Fruit fly (Drosophila melanogaster) whole organism, embryonic: Measurements from ENCODE around the gene CG4991.

Experiments
- Aef1 ChIP-seq: fragments of 200-800 bp; sonication (Bioruptor generic); IDR thresholded peaks from 3 replicates; pipeline ENCODE4 v1.3.6; 2022; ENCODE audit warnings: missing biosample characterization, missing genetic modification characterization
- B-H1 ChIP-seq: fragments of 200-800 bp; sonication (Bioruptor generic); IDR thresholded peaks from 3 replicates; pipeline ENCODE4 v1.3.6; 2022; ENCODE audit warnings: missing biosample characterization, missing genetic modification characterization
- C15 ChIP-seq: fragments of 200-800 bp; sonication (Bioruptor generic); IDR thresholded peaks from 3 replicates; pipeline ENCODE4 v1.3.6; 2022; ENCODE audit warnings: missing biosample characterization, missing genetic modification characterization
- CG10979 ChIP-seq: fragments of 200-800 bp; sonication (Bioruptor generic); optimal IDR thresholded peaks from 2 replicates; lab custom pipeline; 2018; ENCODE audit warnings: missing biosample characterization, mild to moderate bottlenecking, missing genetic modification characterization, moderate library complexity
- CG12299 ChIP-seq: fragments of 200-800 bp; sonication (Bioruptor generic); optimal IDR thresholded peaks from 2 replicates; lab custom pipeline; 2018; ENCODE audit warnings: missing biosample characterization, mild to moderate bottlenecking, missing genetic modification characterization
- CG12942 ChIP-seq: fragments of 200-800 bp; sonication (Bioruptor generic); optimal IDR thresholded peaks from 3 replicates; lab custom pipeline; 2016; ENCODE audit warnings: missing biosample characterization, missing genetic modification characterization
- CG15269 ChIP-seq: fragments of 200-800 bp; sonication (Bioruptor generic); optimal IDR thresholded peaks from 2 replicates; lab custom pipeline; 2018; ENCODE audit warnings: missing biosample characterization, mild to moderate bottlenecking, missing genetic modification characterization, moderate library complexity
- CG1602 ChIP-seq: fragments of 200-800 bp; sonication (Bioruptor generic); optimal IDR thresholded peaks from 3 replicates; lab custom pipeline; 2016; ENCODE audit warnings: missing biosample characterization, missing genetic modification characterization
- CG17328 ChIP-seq: fragments of 200-800 bp; sonication (Bioruptor generic); IDR thresholded peaks from 2 replicates; pipeline ENCODE4 v1.3.6; 2022; ENCODE audit warnings: missing biosample characterization, missing genetic modification characterization
- CG17829 ChIP-seq: fragments of 200-800 bp; optimal IDR thresholded peaks from 2 replicates; lab custom pipeline; 2019; ENCODE audit warnings: missing biosample characterization, mild to moderate bottlenecking, missing genetic modification characterization, moderate library complexity
- CG17912 ChIP-seq: fragments of 200-800 bp; sonication (Bioruptor generic); optimal IDR thresholded peaks from 2 replicates; lab custom pipeline; 2018; ENCODE audit warnings: missing biosample characterization, mild to moderate bottlenecking, missing genetic modification characterization
- CG18599 ChIP-seq: fragments of 200-800 bp; sonication (Bioruptor generic); optimal IDR thresholded peaks from 3 replicates; lab custom pipeline; 2017; ENCODE audit warnings: missing biosample characterization, missing genetic modification characterization, mild to moderate bottlenecking, moderate library complexity, missing genetic modification reagents
- CG2875 ChIP-seq: fragments of 200-800 bp; sonication (Bioruptor generic); optimal IDR thresholded peaks from 2 replicates; lab custom pipeline; 2017; ENCODE audit warnings: missing biosample characterization, mild to moderate bottlenecking, missing genetic modification characterization, missing genetic modification reagents
- CG31441 ChIP-seq: fragments of 200-800 bp; sonication (Bioruptor generic); IDR thresholded peaks from 2 replicates; pipeline ENCODE4 v1.3.6; 2022; ENCODE audit warnings: missing biosample characterization, missing genetic modification characterization
- CG33557 ChIP-seq: fragments of 200-800 bp; sonication (Bioruptor generic); optimal IDR thresholded peaks from 2 replicates; lab custom pipeline; 2019; ENCODE audit warnings: missing biosample characterization, mild to moderate bottlenecking, missing genetic modification characterization, moderate library complexity
- CG5180 ChIP-seq: fragments of 200-800 bp; sonication (Bioruptor generic); optimal IDR thresholded peaks from 3 replicates; lab custom pipeline; 2017; ENCODE audit warnings: missing biosample characterization, missing genetic modification characterization, mild to moderate bottlenecking, moderate library complexity, missing genetic modification reagents
- CG5953 ChIP-seq: fragments of 200-800 bp; sonication (Bioruptor generic); IDR thresholded peaks from 2 replicates; pipeline ENCODE4 v1.3.6; 2022; ENCODE audit warnings: missing biosample characterization, missing genetic modification characterization
- CG6175 ChIP-seq: fragments of 200-800 bp; sonication (Bioruptor generic); IDR thresholded peaks from 3 replicates; pipeline ENCODE4 v1.3.6; 2022; ENCODE audit warnings: missing biosample characterization, missing genetic modification characterization
- CG7271 ChIP-seq: fragments of 200-800 bp; sonication (Bioruptor generic); optimal IDR thresholded peaks from 2 replicates; lab custom pipeline; 2018; ENCODE audit warnings: missing biosample characterization, mild to moderate bottlenecking, missing genetic modification characterization, moderate library complexity
- CG7372 ChIP-seq: fragments of 200-800 bp; sonication (Bioruptor generic); IDR thresholded peaks from 2 replicates; pipeline ENCODE4 v1.3.6; 2022; ENCODE audit warnings: missing biosample characterization, missing genetic modification characterization
- CG7987 ChIP-seq: fragments of 200-800 bp; sonication (Bioruptor generic); optimal IDR thresholded peaks from 2 replicates; lab custom pipeline; 2018; ENCODE audit warnings: missing biosample characterization, mild to moderate bottlenecking, missing genetic modification characterization, moderate library complexity
- HmgD ChIP-seq: fragments of 200-800 bp; sonication (Bioruptor generic); optimal IDR thresholded peaks from 3 replicates; lab custom pipeline; 2016; ENCODE audit warnings: missing biosample characterization, missing genetic modification characterization
- Hmx ChIP-seq: fragments of 200-800 bp; sonication (Bioruptor generic); optimal IDR thresholded peaks from 2 replicates; lab custom pipeline; 2016; ENCODE audit warnings: missing biosample characterization, missing genetic modification characterization
- NFAT ChIP-seq: fragments of 200-800 bp; sonication (Bioruptor generic); IDR thresholded peaks from 2 replicates; pipeline ENCODE4 v1.3.6; 2022; ENCODE audit warnings: missing biosample characterization, missing genetic modification characterization
- NK7.1 ChIP-seq: fragments of 200-800 bp; sonication (Bioruptor generic); optimal IDR thresholded peaks from 3 replicates; lab custom pipeline; 2016; ENCODE audit warnings: missing biosample characterization, missing genetic modification characterization
- Taf1 ChIP-seq: fragments of 200-800 bp; sonication (Bioruptor generic); IDR thresholded peaks from 2 replicates; pipeline ENCODE4 v1.3.6; 2022; ENCODE audit warnings: missing biosample characterization, missing genetic modification characterization
- Usf ChIP-seq: fragments of 200-800 bp; sonication (Bioruptor generic); optimal IDR thresholded peaks from 2 replicates; lab custom pipeline; 2017; ENCODE audit warnings: missing genotype, missing biosample characterization, missing genetic modification characterization
- Vsx1 ChIP-seq: fragments of 200-800 bp; sonication (Bioruptor generic); optimal IDR thresholded peaks from 2 replicates; lab custom pipeline; 2017; ENCODE audit warnings: missing biosample characterization, mild to moderate bottlenecking, missing genetic modification characterization, missing genetic modification reagents
- ac ChIP-seq: fragments of 200-800 bp; sonication (Bioruptor generic); optimal IDR thresholded peaks from 3 replicates; lab custom pipeline; 2017; ENCODE audit warnings: missing biosample characterization, mild to moderate bottlenecking, missing genetic modification characterization
- crp ChIP-seq, 2 experiments: fragments of 200-800 bp; sonication (Bioruptor generic); optimal IDR thresholded peaks; 2 replicates in 1 of 2; 3 replicates in 1 of 2; lab custom pipeline; 2017; ENCODE audit warnings: missing biosample characterization in 2 of 2, missing genetic modification characterization in 2 of 2, mild to moderate bottlenecking in 1 of 2, moderate library complexity in 1 of 2
- dimm ChIP-seq: fragments of 200-800 bp; sonication (Bioruptor generic); IDR thresholded peaks from 2 replicates; pipeline ENCODE4 v1.3.6; 2022; ENCODE audit warnings: missing biosample characterization, missing genetic modification characterization
- disco-r ChIP-seq: fragments of 200-800 bp; sonication (Bioruptor generic); optimal IDR thresholded peaks from 2 replicates; lab custom pipeline; 2016; ENCODE audit warnings: missing biosample characterization, missing genetic modification characterization
- ems ChIP-seq: fragments of 200-800 bp; sonication (Bioruptor generic); optimal IDR thresholded peaks from 3 replicates; lab custom pipeline; 2016; ENCODE audit warnings: missing biosample characterization, missing genetic modification characterization
- fd3F ChIP-seq: fragments of 200-800 bp; sonication (Bioruptor generic); optimal IDR thresholded peaks from 2 replicates; lab custom pipeline; 2018; ENCODE audit warnings: missing biosample characterization, mild to moderate bottlenecking, missing genetic modification characterization, moderate library complexity
- ftz-f1 ChIP-seq: fragments of 200-800 bp; sonication (Bioruptor generic); optimal IDR thresholded peaks from 2 replicates; lab custom pipeline; 2016; ENCODE audit warnings: missing biosample characterization, missing genetic modification characterization
- gsb-n ChIP-seq: fragments of 200-800 bp; sonication (Bioruptor generic); optimal IDR thresholded peaks from 3 replicates; lab custom pipeline; 2018; ENCODE audit warnings: missing biosample characterization, mild to moderate bottlenecking, missing genetic modification characterization
- nom ChIP-seq: fragments of 200-800 bp; sonication (Bioruptor generic); optimal IDR thresholded peaks from 2 replicates; lab custom pipeline; 2017; ENCODE audit warnings: missing biosample characterization, missing genetic modification characterization, mild to moderate bottlenecking, moderate library complexity, missing genetic modification reagents
- p53 ChIP-seq: fragments of 200-800 bp; sonication (Bioruptor generic); optimal IDR thresholded peaks from 2 replicates; lab custom pipeline; 2016; ENCODE audit warnings: missing biosample characterization, missing genetic modification characterization
- pan ChIP-seq, 4 experiments: fragments of >200 bp in 3 of 4; fragments of 200-800 bp in 1 of 4; sonication (Bioruptor generic) in 1 of 4; optimal IDR thresholded peaks in 3 of 4; IDR thresholded peaks in 1 of 4; 2 replicates each; pipeline versions ENCODE4 v1.3.6 to Lab custom; 2017 to 2022; ENCODE audit warnings: missing biosample characterization in 2 of 4, missing genetic modification characterization in 2 of 4, mixed read lengths in 1 of 4
- pfk ChIP-seq: fragments of 200-800 bp; sonication (Bioruptor generic); optimal IDR thresholded peaks from 2 replicates; lab custom pipeline; 2018; ENCODE audit warnings: missing biosample characterization, mild to moderate bottlenecking, missing genetic modification characterization, moderate library complexity
- pros ChIP-seq: fragments of 200-800 bp; sonication (Bioruptor generic); optimal IDR thresholded peaks from 3 replicates; lab custom pipeline; 2019; ENCODE audit warnings: missing biosample characterization, mild to moderate bottlenecking, missing genetic modification characterization, moderate library complexity
- ranshi ChIP-seq: fragments of 200-800 bp; sonication (Bioruptor generic); IDR thresholded peaks from 2 replicates; pipeline ENCODE4 v1.3.6; 2022; ENCODE audit warnings: missing biosample characterization, missing genetic modification characterization
- sd ChIP-seq: fragments of 200-800 bp; sonication (Bioruptor generic); optimal IDR thresholded peaks from 3 replicates; lab custom pipeline; 2018; ENCODE audit warnings: missing biosample characterization, mild to moderate bottlenecking, missing genetic modification characterization, moderate library complexity
- sim ChIP-seq: fragments of 200-800 bp; sonication (Bioruptor generic); IDR thresholded peaks from 2 replicates; pipeline ENCODE4 v1.3.6; 2022; ENCODE audit warnings: missing biosample characterization, missing genetic modification characterization
- slbo ChIP-seq: fragments of 200-800 bp; sonication (Bioruptor generic); IDR thresholded peaks from 2 replicates; pipeline ENCODE4 v1.3.6; 2022; ENCODE audit warnings: missing biosample characterization, missing genetic modification characterization
- so ChIP-seq: fragments of 200-800 bp; sonication (Bioruptor generic); IDR thresholded peaks from 3 replicates; pipeline ENCODE4 v1.3.6; 2022; ENCODE audit warnings: missing biosample characterization, missing genetic modification characterization
- ssp ChIP-seq: fragments of 200-800 bp; sonication (Bioruptor generic); IDR thresholded peaks from 2 replicates; pipeline ENCODE4 v1.3.6; 2022; ENCODE audit warnings: missing biosample characterization, missing genetic modification characterization
- stc ChIP-seq: fragments of 200-800 bp; sonication (Bioruptor generic); IDR thresholded peaks from 2 replicates; pipeline ENCODE4 v1.3.6; 2022; ENCODE audit warnings: missing biosample characterization, missing genetic modification characterization
- zen ChIP-seq: fragments of 200-800 bp; sonication (Bioruptor generic); optimal IDR thresholded peaks from 3 replicates; lab custom pipeline; 2018; ENCODE audit warnings: missing biosample characterization, mild to moderate bottlenecking, missing genetic modification characterization, moderate library complexity

The CG4991 gene

dm6 chrX:17147983-17148637 is 56.5 kb downstream of the CG4991 start, which contains the start of gene RpS5a (continued):
- TF ChIP-seq CG17829 (tag; lab: Kevin White, UChicago) (peak; percentile 60), CG5953 (GFP tag; lab: Robert Waterston, UW) (no peak), disco-r (GFP tag; lab: Kevin White, UChicago) (peak; percentile 87), so (GFP tag; lab: Robert Waterston, UW) (peak; percentile 57; the same call in 2 of the 3 replicates), Hmx (GFP tag; lab: Kevin White, UChicago) (no peak), nom (peak; percentile 79), pfk (peak; percentile 72), slbo (GFP tag; lab: Robert Waterston, UW) (peak; percentile 75), Taf1 (peak; percentile 43; the same call in 1 of the 2 replicates), gsb-n (tag; lab: Kevin White, UChicago) (peak; percentile 66), p53 (GFP tag; lab: Kevin White, UChicago) (peak; percentile 88), CG18599 (GFP tag; lab: Kevin White, UChicago) (peak; percentile 85), CG33557 (peak; percentile 73), sd (tag; lab: Kevin White, UChicago) (no peak), CG7372 (GFP tag; lab: Robert Waterston, UW) (peak; percentile 73), NK7.1 (GFP tag; lab: Kevin White, UChicago) (peak; percentile 76), sim (GFP tag; lab: Robert Waterston, UW) (no peak), Aef1 (peak; percentile 75), crp (GFP tag; optimal IDR thresholded peaks at IDR 0.05; lab: Kevin White, UChicago) (peak in 1 of 2 experiments; percentile 46), zen (tag; lab: Kevin White, UChicago) (peak; percentile 72), CG2875 (GFP tag; lab: Kevin White, UChicago) (peak; percentile 84), Usf (GFP tag; lab: Kevin White, UChicago) (peak; percentile 84), NFAT (peak; percentile 59; the same call in 1 of the 2 replicates), pros (GFP tag; lab: Kevin White, UChicago) (no peak), CG1602 (GFP tag; lab: Kevin White, UChicago) (peak; percentile 33), stc (GFP tag; lab: Robert Waterston, UW) (peak; percentile 41; the same call in 1 of the 2 replicates), CG12299 (tag; lab: Kevin White, UChicago) (peak; percentile 61), CG5180 (peak; percentile 66), pan (optimal IDR thresholded peaks at IDR 0.05; lab: Kevin White, UChicago) (no peak), pan (GFP tag; optimal IDR thresholded peaks at IDR 0.05 in 1 of 2, IDR thresholded peaks at IDR 0.05 in 1 of 2) (peak in 1 of 2 experiments; percentile 78), CG7987 (GFP tag; lab: Kevin White, UChicago) (peak; percentile 92), CG7271 (peak; percentile 88), dimm (no peak), ac (peak; percentile 60), ftz-f1 (peak; percentile 65), HmgD (GFP tag; lab: Kevin White, UChicago) (peak; percentile 81), B-H1 (GFP tag; lab: Robert Waterston, UW) (peak; percentile 55), ssp (GFP tag; lab: Robert Waterston, UW) (peak; percentile 56), CG12942 (GFP tag; lab: Kevin White, UChicago) (peak; percentile 69), CG17328 (GFP tag; lab: Robert Waterston, UW) (peak; percentile 66), CG17912 (GFP tag; lab: Kevin White, UChicago) (peak; percentile 85), CG15269 (tag; lab: Kevin White, UChicago) (peak; percentile 58), fd3F (GFP tag; lab: Kevin White, UChicago) (peak; percentile 61), Vsx1 (peak; percentile 74), C15 (no peak), CG6175 (GFP tag; lab: Robert Waterston, UW) (peak; percentile 47; the same call in 2 of the 3 replicates), ranshi (GFP tag; lab: Robert Waterston, UW) (peak; percentile 77; the same call in 1 of the 2 replicates), CG31441 (GFP tag; lab: Robert Waterston, UW) (peak; percentile 61), ems (GFP tag; lab: Kevin White, UChicago) (peak; percentile 53), CG10979 (peak; percentile 60)
